Worm (Caenorhabditis elegans): ENCODE data around the gene T07C4.12.
A peak's percentile ranks its signal among the peaks of the same experiment; 100 is the strongest.

The T07C4.12 gene

ce11 chrIII:10367355-10367909, 35.0 kb upstream of the T07C4.12 start (continued):
- no peak for TF ChIP-seq nhr-12 (tag; optimal IDR thresholded peaks at IDR 0.05)
- no peak for TF ChIP-seq grh-1 (GFP tag; IDR thresholded peaks at IDR 0.05)
- TF ChIP-seq efl-3 (GFP tag; optimal IDR thresholded peaks at IDR 0.05), result no peak
- TF ChIP-seq ceh-8 (GFP tag; optimal IDR thresholded peaks at IDR 0.05), result no peak
- TF ChIP-seq mep-1 (tag; optimal IDR thresholded peaks at IDR 0.05), result peak; percentile 11
- TF ChIP-seq unc-130 (tag; optimal IDR thresholded peaks at IDR 0.05), result no peak
- no peak for TF ChIP-seq nhr-71 (tag; optimal IDR thresholded peaks at IDR 0.05)
- TF ChIP-seq blmp-1 (tag; optimal IDR thresholded peaks at IDR 0.05), result no peak
- no peak for TF ChIP-seq ceh-90 (tag; optimal IDR thresholded peaks at IDR 0.05)
- TF ChIP-seq nhr-84 (tag; optimal IDR thresholded peaks at IDR 0.05), result no peak
- no peak for TF ChIP-seq isw-1 (GFP tag; IDR thresholded peaks at IDR 0.05)
- no peak for TF ChIP-seq zip-4 (GFP tag; optimal IDR thresholded peaks at IDR 0.05)
- no peak for TF ChIP-seq pag-3 (tag; optimal IDR thresholded peaks at IDR 0.05; ENCODE audit: borderline replicate concordance, insufficient read depth)
- no peak; the same call in 1 of the 2 replicates for TF ChIP-seq mab-9 (GFP tag; IDR thresholded peaks at IDR 0.05)
- no peak for TF ChIP-seq pqm-1 (tag; optimal IDR thresholded peaks at IDR 0.05)
- TF ChIP-seq nhr-28 (tag; optimal IDR thresholded peaks at IDR 0.05), result no peak
- TF ChIP-seq vab-15 (tag; optimal IDR thresholded peaks at IDR 0.05), result no peak
- no peak for TF ChIP-seq C34B4.2 (tag; optimal IDR thresholded peaks at IDR 0.05)
- no peak for TF ChIP-seq zag-1 (tag; optimal IDR thresholded peaks at IDR 0.05)
- no peak for TF ChIP-seq nhr-19 (GFP tag; conservative IDR thresholded peaks at IDR 0.05)
- TF ChIP-seq efl-1 (optimal IDR thresholded peaks at IDR 0.05), result no peak
- TF ChIP-seq efl-1 (GFP tag; optimal IDR thresholded peaks at IDR 0.05 in 1 of 2), result peak in 1 of 2 experiments; percentile 85
- no peak for TF ChIP-seq F16B12.6 (tag; optimal IDR thresholded peaks at IDR 0.05)
- TF ChIP-seq Y116A8C.19 (tag; optimal IDR thresholded peaks at IDR 0.05; ENCODE audit: borderline replicate concordance), result no peak
- TF ChIP-seq rnt-1 (tag; optimal IDR thresholded peaks at IDR 0.05), result no peak
- peak; percentile 58 for TF ChIP-seq lin-14 (GFP tag; optimal IDR thresholded peaks at IDR 0.05)
- TF ChIP-seq lin-39 (tag; optimal IDR thresholded peaks at IDR 0.05), result no peak
- TF ChIP-seq jun-1 (tag; optimal IDR thresholded peaks at IDR 0.05), result no peak
- no peak for TF ChIP-seq skn-1 (tag; optimal IDR thresholded peaks at IDR 0.05)
- no peak for TF ChIP-seq snpc-4 (tag; optimal IDR thresholded peaks at IDR 0.05)
- no peak for TF ChIP-seq egl-27 (tag; optimal IDR thresholded peaks at IDR 0.05)
- TF ChIP-seq ztf-11 (tag; optimal IDR thresholded peaks at IDR 0.05), result no peak
- no peak for TF ChIP-seq unc-98 (GFP tag; IDR thresholded peaks at IDR 0.05)
- no peak for TF ChIP-seq C04F5.9 (tag; optimal IDR thresholded peaks at IDR 0.05)
- no peak for TF ChIP-seq hlh-4 (tag; optimal IDR thresholded peaks at IDR 0.05)
- no peak for TF ChIP-seq snu-23 (GFP tag; optimal IDR thresholded peaks at IDR 0.05)
- no peak for TF ChIP-seq unc-30 (tag; optimal IDR thresholded peaks at IDR 0.05)
- TF ChIP-seq ztf-4 (tag; optimal IDR thresholded peaks at IDR 0.05), result no peak
- no peak for TF ChIP-seq fkh-10 (GFP tag; optimal IDR thresholded peaks at IDR 0.05)
- TF ChIP-seq elt-3 (tag; optimal IDR thresholded peaks at IDR 0.05), result no peak
- TF ChIP-seq nhr-237 (tag; optimal IDR thresholded peaks at IDR 0.05), result no peak
- no peak for TF ChIP-seq aha-1 (tag; optimal IDR thresholded peaks at IDR 0.05)
- no peak for TF ChIP-seq dpl-1 (GFP tag; optimal IDR thresholded peaks at IDR 0.05)
- TF ChIP-seq ceh-82 (tag; optimal IDR thresholded peaks at IDR 0.05), result peak in 1 of 3 experiments; percentile 40
- no peak for TF ChIP-seq nhr-76 (tag; optimal IDR thresholded peaks at IDR 0.05)
- peak; percentile 69 for TF ChIP-seq fkh-8 (tag; optimal IDR thresholded peaks at IDR 0.05)
- no peak for TF ChIP-seq ets-5 (GFP tag; IDR thresholded peaks at IDR 0.05)
- TF ChIP-seq hlh-17 (GFP tag; optimal IDR thresholded peaks at IDR 0.05; ENCODE audit: borderline replicate concordance), result no peak
- no peak for TF ChIP-seq tbx-2 (tag; optimal IDR thresholded peaks at IDR 0.05)
- TF ChIP-seq swsn-7 (tag; optimal IDR thresholded peaks at IDR 0.05), result peak; percentile 11
